Worm (Caenorhabditis elegans) whole organism, young adult: ENCODE measurements around the gene C56C10.9.

Experiments used
- F37B4.10 ChIP-seq: fragments of 200-800 bp; sonication (Bioruptor generic); IDR thresholded peaks from 2 replicates; pipeline ENCODE4 v1.3.6; 2022; ENCODE audit warnings: missing genetic modification characterization, missing compliant biosample characterization
- F55B11.4 ChIP-seq: sonication (generic microtip); optimal IDR thresholded peaks from 2 replicates; lab custom pipeline; 2016; ENCODE audit warnings: missing compliant biosample characterization, missing genetic modification characterization, borderline replicate concordance; ENCODE audit not compliant: insufficient read depth
- ama-1 ChIP-seq, 3 experiments: fragments of 150-350 bp in 1 of 3; sonication (generic microtip) in 2 of 3; optimal IDR thresholded peaks; 2 replicates each; lab custom pipeline; 2014 to 2018; ENCODE audit warnings: missing biosample characterization in 2 of 3, missing genetic modification characterization in 2 of 3, missing genetic modification reagents in 2 of 3
- efl-1 ChIP-seq: fragments of 150-350 bp; optimal IDR thresholded peaks from 2 replicates; lab custom pipeline; 2014; ENCODE audit warnings: missing biosample characterization, missing genetic modification reagents, missing genetic modification characterization
- mel-28 ChIP-seq: sonication (generic microtip); optimal IDR thresholded peaks from 2 replicates; lab custom pipeline; 2016; ENCODE audit warnings: borderline replicate concordance, mild to moderate bottlenecking, missing genetic modification characterization, missing compliant biosample characterization

ce11 chrII:6598050-6598449 lies 5.9 kb upstream of the C56C10.9 start, which contains the start of gene dnj-8:
- no peak for TF ChIP-seq efl-1 (GFP tag; lab: Kevin White, UChicago)
- TF ChIP-seq F55B11.4 (tag; lab: Kevin White, UChicago), result no peak
- no peak for TF ChIP-seq mel-28 (tag; lab: Kevin White, UChicago)
- no peak for TF ChIP-seq F37B4.10
- no peak for TF ChIP-seq ama-1 (optimal IDR thresholded peaks at IDR 0.05; lab: Kevin White, UChicago)
- no peak for TF ChIP-seq ama-1 (GFP tag; optimal IDR thresholded peaks at IDR 0.05; lab: Kevin White, UChicago)
